Fruit fly (Drosophila melanogaster) whole organism, wandering third instar larva: Measurements from ENCODE around the gene Muc4B.

Source experiments
- CG32264 ChIP-seq: fragments of 200-800 bp; sonication (Bioruptor generic); optimal IDR thresholded peaks from 2 replicates; lab custom pipeline; 2016; ENCODE audit warnings: missing biosample characterization, missing genetic modification characterization
- N ChIP-seq: fragments of >200 bp; optimal IDR thresholded peaks from 2 replicates; lab custom pipeline; 2018; ENCODE audit warnings: missing biosample characterization, missing external identifiers, missing genetic modification characterization
- OdsH ChIP-seq: fragments of 200-800 bp; sonication (Bioruptor generic); optimal IDR thresholded peaks from 2 replicates; lab custom pipeline; 2016; ENCODE audit warnings: missing biosample characterization, mild to moderate bottlenecking, missing genetic modification characterization
- dl ChIP-seq, 2 experiments: fragments of 175-275, 200-275 bp in 1 of 2; fragments of 200-275 bp in 1 of 2; sonication (Bioruptor generic); optimal IDR thresholded peaks; lab custom pipeline; 2018; ENCODE audit warnings: mild to moderate bottlenecking in 2 of 2, missing biosample characterization in 2 of 2, missing genetic modification characterization in 2 of 2, moderate library complexity in 2 of 2; ENCODE audit not compliant: partially characterized antibody in 2 of 2, insufficient read depth in 1 of 2
- dsf ChIP-seq: sonication (Bioruptor generic); optimal IDR thresholded peaks from 2 replicates; lab custom pipeline; 2016; ENCODE audit warnings: missing biosample characterization, missing genetic modification characterization, borderline replicate concordance
- ey ChIP-seq: fragments of 200-800 bp; sonication (Bioruptor generic); optimal IDR thresholded peaks from 2 replicates; lab custom pipeline; 2016; ENCODE audit warnings: missing biosample characterization, missing genetic modification characterization
- foxo ChIP-seq, 2 experiments: fragments of 200-800 bp; sonication (Bioruptor generic); optimal IDR thresholded peaks; 2 replicates in 1 of 2; 3 replicates in 1 of 2; lab custom pipeline; 2016 to 2017; ENCODE audit warnings: missing biosample characterization in 2 of 2, missing genetic modification characterization in 2 of 2
- fru ChIP-seq: fragments of 200-800 bp; sonication (Bioruptor generic); optimal IDR thresholded peaks from 3 replicates; lab custom pipeline; 2016; ENCODE audit warnings: missing biosample characterization, mild to moderate bottlenecking, missing genetic modification characterization
- h ChIP-seq: fragments of 200-800 bp; sonication (Bioruptor generic); optimal IDR thresholded peaks from 3 replicates; lab custom pipeline; 2016; ENCODE audit warnings: missing biosample characterization, mild to moderate bottlenecking, missing genetic modification characterization
- lola ChIP-seq: fragments of >200 bp; optimal IDR thresholded peaks from 2 replicates; lab custom pipeline; 2017; ENCODE audit warnings: missing biosample characterization, missing genetic modification characterization
- psq ChIP-seq: fragments of 200-800 bp; sonication (Bioruptor generic); optimal IDR thresholded peaks from 3 replicates; lab custom pipeline; 2017; ENCODE audit warnings: missing biosample characterization, mild to moderate bottlenecking, missing genetic modification characterization, moderate library complexity

dm6 chrX:4240146-4240545 lies 5.8 kb downstream of the Muc4B start:
- TF ChIP-seq fru (GFP tag; lab: Kevin White, UChicago) = no peak
- no peak for TF ChIP-seq foxo (GFP tag; optimal IDR thresholded peaks at IDR 0.05; lab: Kevin White, UChicago)
- no peak for TF ChIP-seq ey (GFP tag; lab: Kevin White, UChicago)
- TF ChIP-seq lola (GFP tag; lab: Kevin White, UChicago) = no peak
- TF ChIP-seq CG32264 (GFP tag; lab: Kevin White, UChicago) = no peak
- no peak for TF ChIP-seq OdsH
- TF ChIP-seq dsf (GFP tag; lab: Kevin White, UChicago) = no peak
- TF ChIP-seq N = no peak
- no peak for TF ChIP-seq psq (GFP tag; lab: Kevin White, UChicago)
- no peak for TF ChIP-seq dl (GFP tag; optimal IDR thresholded peaks at IDR 0.05; lab: Kevin White, UChicago; ENCODE audit: insufficient read depth in 1 of 2, partially characterized antibody in 2 of 2)
- no peak for TF ChIP-seq h (GFP tag; lab: Kevin White, UChicago)
